Worm (Caenorhabditis elegans) whole organism, L1 larva: Measurements from ENCODE around the gene tpst-1.

Experiments
- C04F5.9 ChIP-seq: sonication (generic microtip); optimal IDR thresholded peaks from 2 replicates; lab custom pipeline; 2016; ENCODE audit warnings: missing genetic modification characterization, missing compliant biosample characterization
- F16B12.6 ChIP-seq: fragments of 150-350 bp; optimal IDR thresholded peaks from 2 replicates; lab custom pipeline; 2014; ENCODE audit warnings: missing biosample characterization, missing genetic modification characterization
- alr-1 ChIP-seq: fragments of 200-800 bp; sonication (Bioruptor generic); optimal IDR thresholded peaks from 2 replicates; lab custom pipeline; 2018; ENCODE audit warnings: borderline replicate concordance, mild to moderate bottlenecking, missing genetic modification characterization, missing compliant biosample characterization
- aly-2 ChIP-seq: fragments of 150-350 bp; optimal IDR thresholded peaks from 2 replicates; lab custom pipeline; 2014; ENCODE audit warnings: missing biosample characterization, missing genetic modification characterization
- blmp-1 ChIP-seq: fragments of 150-350 bp; optimal IDR thresholded peaks from 2 replicates; lab custom pipeline; 2014; ENCODE audit warnings: missing biosample characterization, missing genetic modification characterization
- ceh-63 ChIP-seq: fragments of 200-800 bp; sonication (Bioruptor generic); optimal IDR thresholded peaks from 2 replicates; lab custom pipeline; 2018; ENCODE audit warnings: mild to moderate bottlenecking, missing genetic modification characterization, missing compliant biosample characterization
- ceh-8 ChIP-seq: fragments of 200-800 bp; sonication (Bioruptor generic); optimal IDR thresholded peaks from 2 replicates; lab custom pipeline; 2018; ENCODE audit warnings: mild to moderate bottlenecking, missing genetic modification characterization, moderate library complexity, missing compliant biosample characterization
- dpl-1 ChIP-seq, 3 experiments: fragments of 150-350 bp in 2 of 3; sonication (generic microtip) in 1 of 3; optimal IDR thresholded peaks; 2 replicates each; lab custom pipeline; 2014 to 2017; ENCODE audit warnings: missing biosample characterization in 3 of 3, missing genetic modification characterization in 3 of 3, missing genetic modification reagents in 3 of 3
- dsc-1 ChIP-seq: sonication (generic microtip); optimal IDR thresholded peaks from 2 replicates; lab custom pipeline; 2016; ENCODE audit warnings: mild to moderate bottlenecking, missing genetic modification characterization, missing compliant biosample characterization
- efl-1 ChIP-seq, 4 experiments: fragments of 150-350 bp; optimal IDR thresholded peaks in 3 of 4; peaks in 1 of 4; 1 replicate in 1 of 4; 2 replicates in 3 of 4; lab custom pipeline; 2014; ENCODE audit warnings: missing biosample characterization in 2 of 4, missing genetic modification characterization in 2 of 4, missing genetic modification reagents in 2 of 4
- egl-13 ChIP-seq: sonication (generic microtip); optimal IDR thresholded peaks from 2 replicates; lab custom pipeline; 2016; ENCODE audit warnings: missing genotype, missing genetic modification reagents, missing genetic modification characterization, missing compliant biosample characterization
- egl-27 ChIP-seq, 2 experiments: fragments of 150-350 bp in 1 of 2; sonication (generic microtip); optimal IDR thresholded peaks; 3 replicates each; lab custom pipeline; 2017 to 2018; ENCODE audit warnings: missing biosample characterization in 2 of 2, missing genetic modification characterization in 2 of 2, missing genetic modification reagents in 2 of 2
- elt-3 ChIP-seq, 6 experiments: fragments of 150-350 bp in 1 of 6; sonication (generic microtip); optimal IDR thresholded peaks; 2 replicates each; lab custom pipeline; 2017 to 2018; ENCODE audit warnings: missing biosample characterization in 6 of 6, missing genetic modification characterization in 6 of 6, inconsistent platforms in 1 of 6
- fkh-10 ChIP-seq: sonication (generic microtip); optimal IDR thresholded peaks from 2 replicates; lab custom pipeline; 2017; ENCODE audit warnings: missing biosample characterization, missing genetic modification reagents, missing genetic modification characterization
- fkh-8 ChIP-seq: sonication (generic microtip); optimal IDR thresholded peaks from 2 replicates; lab custom pipeline; 2016; ENCODE audit warnings: mild to moderate bottlenecking, missing genetic modification characterization, missing compliant biosample characterization
- fos-1 ChIP-seq: fragments of 150-350 bp; optimal IDR thresholded peaks from 2 replicates; lab custom pipeline; 2014; ENCODE audit warnings: missing biosample characterization, missing genetic modification characterization
- grh-1 ChIP-seq: fragments of 200-800 bp; sonication (Bioruptor generic); IDR thresholded peaks from 2 replicates; pipeline ENCODE4 v1.3.6; 2022; ENCODE audit warnings: missing genetic modification reagents, missing genetic modification characterization, missing compliant biosample characterization
- hpl-2 ChIP-seq: fragments of 150-350 bp; optimal IDR thresholded peaks from 2 replicates; lab custom pipeline; 2014; ENCODE audit warnings: missing biosample characterization, missing genetic modification reagents, missing genetic modification characterization
- lin-13 ChIP-seq: fragments of 150-350 bp; optimal IDR thresholded peaks from 2 replicates; lab custom pipeline; 2014; ENCODE audit warnings: missing biosample characterization, missing genetic modification reagents, missing genetic modification characterization
- lin-15B ChIP-seq: fragments of 150-350 bp; sonication (generic microtip); optimal IDR thresholded peaks from 3 replicates; lab custom pipeline; 2014; ENCODE audit warnings: missing biosample characterization, missing genetic modification characterization
- lin-39 ChIP-seq: fragments of 150-350 bp; optimal IDR thresholded peaks from 2 replicates; lab custom pipeline; 2014; ENCODE audit warnings: missing biosample characterization, missing genetic modification reagents, missing genetic modification characterization
- lir-3 ChIP-seq: sonication (generic microtip); optimal IDR thresholded peaks from 2 replicates; lab custom pipeline; 2016; ENCODE audit warnings: mild to moderate bottlenecking, missing genetic modification characterization, moderate library complexity, missing compliant biosample characterization; ENCODE audit not compliant: poor library complexity
- mef-2 ChIP-seq: fragments of 150-350 bp; optimal IDR thresholded peaks from 2 replicates; lab custom pipeline; 2014; ENCODE audit warnings: missing biosample characterization, missing genetic modification characterization
- mep-1 ChIP-seq: fragments of 150-350 bp; optimal IDR thresholded peaks from 2 replicates; lab custom pipeline; 2014; ENCODE audit warnings: missing biosample characterization, missing genetic modification characterization
- nhr-12 ChIP-seq: sonication (generic microtip); optimal IDR thresholded peaks from 2 replicates; lab custom pipeline; 2017; ENCODE audit warnings: missing biosample characterization, missing genetic modification characterization
- nhr-19 ChIP-seq: fragments of 200-800 bp; sonication (Bioruptor generic); conservative IDR thresholded peaks from 2 replicates; pipeline ENCODE4 v1.3.6; 2022; ENCODE audit warnings: missing genetic modification characterization, missing compliant biosample characterization
- nhr-237 ChIP-seq: fragments of 150-350 bp; optimal IDR thresholded peaks from 2 replicates; lab custom pipeline; 2014; ENCODE audit warnings: missing biosample characterization, missing genetic modification characterization
- nhr-47 ChIP-seq: sonication (generic microtip); optimal IDR thresholded peaks from 2 replicates; lab custom pipeline; 2016; ENCODE audit warnings: mild to moderate bottlenecking, missing genetic modification characterization, moderate library complexity, missing compliant biosample characterization
- nhr-71 ChIP-seq: sonication (generic microtip); optimal IDR thresholded peaks from 2 replicates; lab custom pipeline; 2016; ENCODE audit warnings: mild to moderate bottlenecking, missing genetic modification characterization, moderate library complexity, missing compliant biosample characterization
- nhr-76 ChIP-seq: sonication (generic microtip); optimal IDR thresholded peaks from 2 replicates; lab custom pipeline; 2017; ENCODE audit warnings: missing biosample characterization, missing genetic modification characterization
- nhr-77 ChIP-seq: fragments of 150-350 bp; optimal IDR thresholded peaks from 2 replicates; lab custom pipeline; 2014; ENCODE audit warnings: missing biosample characterization, missing genetic modification characterization
- nhr-85 ChIP-seq: sonication (generic microtip); peaks from one replicate; lab custom pipeline; 2016; ENCODE audit warnings: missing genetic modification characterization, inconsistent platforms, missing compliant biosample characterization
- nhr-90 ChIP-seq: sonication (generic microtip); optimal IDR thresholded peaks from 2 replicates; lab custom pipeline; 2016; ENCODE audit warnings: mild to moderate bottlenecking, missing genetic modification characterization, missing compliant biosample characterization; ENCODE audit not compliant: poor library complexity
- pag-3 ChIP-seq: sonication (generic microtip); optimal IDR thresholded peaks from 2 replicates; lab custom pipeline; 2017; ENCODE audit warnings: missing genetic modification characterization, mild to moderate bottlenecking, missing compliant biosample characterization, antibody characterized with exemption, borderline replicate concordance; ENCODE audit not compliant: insufficient read depth
- pqm-1 ChIP-seq: sonication (generic microtip); optimal IDR thresholded peaks from 3 replicates; lab custom pipeline; 2017; ENCODE audit warnings: missing biosample characterization, missing genetic modification characterization
- rnt-1 ChIP-seq: sonication (generic microtip); optimal IDR thresholded peaks from 2 replicates; lab custom pipeline; 2016; ENCODE audit warnings: mild to moderate bottlenecking, missing genetic modification characterization, moderate library complexity, missing compliant biosample characterization
- snpc-4 ChIP-seq: fragments of 150-350 bp; optimal IDR thresholded peaks from 2 replicates; lab custom pipeline; 2014; ENCODE audit warnings: missing biosample characterization, missing genetic modification characterization
- sox-4 ChIP-seq: sonication (generic microtip); optimal IDR thresholded peaks from 2 replicates; lab custom pipeline; 2016; ENCODE audit warnings: missing genetic modification characterization, missing compliant biosample characterization
- sptf-1 ChIP-seq: fragments of 150-350 bp; optimal IDR thresholded peaks from 2 replicates; lab custom pipeline; 2014; ENCODE audit warnings: missing biosample characterization, missing genetic modification characterization
- swsn-7 ChIP-seq: sonication (generic microtip); optimal IDR thresholded peaks from 2 replicates; lab custom pipeline; 2016; ENCODE audit warnings: missing genetic modification characterization, missing compliant biosample characterization
- tbx-2 ChIP-seq: sonication (generic microtip); optimal IDR thresholded peaks from 2 replicates; lab custom pipeline; 2016; ENCODE audit warnings: missing genetic modification characterization, missing compliant biosample characterization
- tlp-1 ChIP-seq: fragments of 150-350 bp; optimal IDR thresholded peaks from 2 replicates; lab custom pipeline; 2014; ENCODE audit warnings: missing biosample characterization, missing genetic modification characterization
- unc-130 ChIP-seq: fragments of 150-350 bp; optimal IDR thresholded peaks from 2 replicates; lab custom pipeline; 2017; ENCODE audit warnings: missing biosample characterization, missing genetic modification characterization, inconsistent platforms
- unc-30 ChIP-seq: sonication (generic microtip); optimal IDR thresholded peaks from 2 replicates; lab custom pipeline; 2017; ENCODE audit warnings: missing biosample characterization, missing genetic modification characterization
- unc-62 ChIP-seq: fragments of 150-350 bp; optimal IDR thresholded peaks from 2 replicates; lab custom pipeline; 2014; ENCODE audit warnings: missing biosample characterization, missing genetic modification reagents, missing genetic modification characterization
- unc-86 ChIP-seq: sonication (generic microtip); optimal IDR thresholded peaks from 2 replicates; lab custom pipeline; 2016; ENCODE audit warnings: missing genetic modification characterization, missing compliant biosample characterization
- vab-15 ChIP-seq: sonication (generic microtip); optimal IDR thresholded peaks from 2 replicates; lab custom pipeline; 2017; ENCODE audit warnings: missing genotype, mild to moderate bottlenecking, missing genetic modification characterization, missing compliant biosample characterization
- zag-1 ChIP-seq: fragments of 150-350 bp; optimal IDR thresholded peaks from 2 replicates; lab custom pipeline; 2014; ENCODE audit warnings: missing biosample characterization, missing genetic modification characterization
- ztf-11 ChIP-seq, 2 experiments: sonication (generic microtip); optimal IDR thresholded peaks; 2 replicates each; lab custom pipeline; 2016 to 2017; ENCODE audit warnings: missing genetic modification characterization in 2 of 2, missing biosample characterization in 1 of 2, missing compliant biosample characterization in 1 of 2

tpst-1 gene

ce11 chrIII:12680266-12680665, 18.2 kb upstream of the tpst-1 start:
- TF ChIP-seq ztf-11 (tag; optimal IDR thresholded peaks at IDR 0.05; lab: Kevin White, UChicago) (no peak), lin-15B (tag; lab: Kevin White, UChicago) (no peak), blmp-1 (tag; lab: Kevin White, UChicago) (no peak), swsn-7 (tag; lab: Kevin White, UChicago) (no peak), unc-86 (tag; lab: Kevin White, UChicago) (no peak), pqm-1 (tag; lab: Kevin White, UChicago) (no peak), alr-1 (tag; lab: Kevin White, UChicago) (no peak), dpl-1 (GFP tag; optimal IDR thresholded peaks at IDR 0.05; lab: Kevin White, UChicago) (no peak), tbx-2 (tag; lab: Kevin White, UChicago) (no peak), elt-3 (tag; optimal IDR thresholded peaks at IDR 0.05; lab: Kevin White, UChicago) (no peak), unc-30 (tag; lab: Kevin White, UChicago) (no peak), grh-1 (GFP tag; lab: Robert Waterston, UW) (no peak), lin-13 (no peak), egl-27 (tag; optimal IDR thresholded peaks at IDR 0.05; lab: Kevin White, UChicago) (no peak), nhr-77 (no peak), tlp-1 (tag; lab: Kevin White, UChicago) (no peak)

- TF ChIP-seq dsc-1 (tag; lab: Kevin White, UChicago) (peak; percentile 68), swsn-7 (tag; lab: Kevin White, UChicago) (no peak), aly-2 (tag; lab: Kevin White, UChicago) (no peak), sox-4 (tag; lab: Kevin White, UChicago) (peak; percentile 76), efl-1 (optimal IDR thresholded peaks at IDR 0.05; lab: Kevin White, UChicago) (peak; percentile 37 to 51), efl-1 (GFP tag; optimal IDR thresholded peaks at IDR 0.05 in 1 of 2; lab: Kevin White, UChicago) (peak; percentile 57 to 86), C04F5.9 (tag; lab: Kevin White, UChicago) (peak; percentile 57), nhr-76 (tag; lab: Kevin White, UChicago) (no peak), nhr-47 (tag; lab: Kevin White, UChicago) (peak; percentile 84), egl-13 (tag; lab: Kevin White, UChicago) (peak; percentile 73), unc-62 (no peak), nhr-71 (tag; lab: Kevin White, UChicago) (no peak), dpl-1 (GFP tag; optimal IDR thresholded peaks at IDR 0.05; lab: Kevin White, UChicago) (peak; percentile 16 to 48 (median 27)), rnt-1 (no peak), vab-15 (tag; lab: Kevin White, UChicago) (no peak), nhr-12 (no peak), unc-30 (tag; lab: Kevin White, UChicago) (no peak), zag-1 (no peak), snpc-4 (tag; lab: Kevin White, UChicago) (no peak), ceh-63 (GFP tag; lab: Kevin White, UChicago) (no peak), ceh-8 (no peak), tlp-1 (tag; lab: Kevin White, UChicago) (no peak), mep-1 (peak; percentile 53), lin-15B (tag; lab: Kevin White, UChicago) (no peak), unc-130 (tag; lab: Kevin White, UChicago) (no peak), nhr-237 (tag; lab: Kevin White, UChicago) (no peak), mef-2 (no peak), lin-39 (no peak), nhr-85 (tag; lab: Kevin White, UChicago) (peak; percentile 94), fkh-8 (tag; lab: Kevin White, UChicago) (peak; percentile 13), fkh-10 (no peak), pag-3 (no peak), fos-1 (no peak), lin-13 (no peak), sptf-1 (tag; lab: Kevin White, UChicago) (no peak), nhr-90 (tag; lab: Kevin White, UChicago) (peak; percentile 83), nhr-19 (GFP tag; lab: Robert Waterston, UW) (no peak; the same call in 1 of the 2 replicates), hpl-2 (GFP tag; lab: Kevin White, UChicago) (no peak), F16B12.6 (tag; lab: Kevin White, UChicago) (peak; percentile 10), lir-3 (tag; lab: Kevin White, UChicago) (no peak)
Observed at ce11 chrIII:12673382-12673970, 11.4 kb upstream of the tpst-1 start, which contains the start of the genes taf-7.2 and elpc-2. Gene taf-7.2 (minus strand): TSS chrIII:12673423. Gene elpc-2 (plus strand): TSS chrIII:12673677.
